Worm (Caenorhabditis elegans): ENCODE measurements around the gene cks-1.

cks-1 gene

DNA sequence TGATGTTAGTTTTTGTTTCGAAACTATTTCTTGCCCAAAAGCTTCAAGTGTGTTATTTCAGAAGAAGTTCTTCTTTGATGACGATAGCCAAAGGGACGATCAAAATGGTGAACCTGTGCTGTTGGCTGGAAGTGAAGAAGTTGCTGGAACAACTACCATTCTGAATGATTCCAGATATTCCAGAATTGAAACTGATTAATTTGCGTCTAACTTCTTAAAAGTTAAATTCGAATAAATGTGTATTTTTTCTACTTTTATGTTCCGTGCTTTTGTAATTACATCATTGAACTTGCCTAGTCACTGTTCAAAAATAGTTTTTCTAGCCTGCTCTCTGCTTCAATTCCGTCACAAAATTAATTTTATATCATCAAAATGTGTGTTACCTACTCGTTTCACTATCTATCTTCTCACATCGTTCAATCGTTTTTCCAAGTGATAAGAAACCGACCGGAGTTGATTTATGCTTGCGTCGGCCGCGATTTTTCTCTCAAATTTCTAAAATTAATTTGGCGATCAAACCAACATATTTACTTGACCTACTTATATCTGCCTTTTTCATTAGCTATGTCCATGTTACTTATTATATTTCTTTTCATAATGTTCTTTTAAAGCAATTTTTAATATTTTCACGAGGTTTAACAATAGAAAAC lies 38.6 kb upstream of the cks-1 start:
- TF ChIP-seq C08G9.2 (tag; optimal IDR thresholded peaks at IDR 0.05): no peak
- no peak for TF ChIP-seq ttx-3 (tag; optimal IDR thresholded peaks at IDR 0.05)
- no peak for TF ChIP-seq ceh-48 (tag; optimal IDR thresholded peaks at IDR 0.05)
- TF ChIP-seq elt-4 (tag; optimal IDR thresholded peaks at IDR 0.05): no peak
- TF ChIP-seq fkh-6 (tag; optimal IDR thresholded peaks at IDR 0.05): no peak
- TF ChIP-seq zip-5 (tag; optimal IDR thresholded peaks at IDR 0.05): no peak
- TF ChIP-seq sox-4 (tag; optimal IDR thresholded peaks at IDR 0.05): no peak

DNA sequence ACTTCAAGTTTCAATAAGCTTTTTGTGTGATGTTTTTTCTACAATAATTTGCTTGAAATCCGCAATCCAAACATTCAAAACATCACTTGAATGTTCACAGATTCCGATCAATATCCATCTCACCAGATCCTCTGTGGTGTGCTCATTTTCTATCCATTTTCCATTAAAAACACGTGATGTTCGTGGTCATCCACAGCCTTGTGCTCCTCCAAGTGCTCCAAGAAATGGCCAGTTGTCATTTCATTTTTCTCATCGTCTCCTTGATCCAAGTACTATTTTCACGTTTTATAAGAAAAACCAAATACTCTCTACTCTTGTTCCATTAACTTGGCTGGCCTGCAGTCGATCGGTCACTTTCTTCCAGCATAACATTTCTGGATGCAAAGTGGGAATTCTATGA lies 37.6 kb upstream of the cks-1 start:
- TF ChIP-seq Y22D7AL.16 (tag; optimal IDR thresholded peaks at IDR 0.05) (no peak), pat-9 (tag; optimal IDR thresholded peaks at IDR 0.05) (no peak), fax-1 (tag; optimal IDR thresholded peaks at IDR 0.05) (no peak)

DNA sequence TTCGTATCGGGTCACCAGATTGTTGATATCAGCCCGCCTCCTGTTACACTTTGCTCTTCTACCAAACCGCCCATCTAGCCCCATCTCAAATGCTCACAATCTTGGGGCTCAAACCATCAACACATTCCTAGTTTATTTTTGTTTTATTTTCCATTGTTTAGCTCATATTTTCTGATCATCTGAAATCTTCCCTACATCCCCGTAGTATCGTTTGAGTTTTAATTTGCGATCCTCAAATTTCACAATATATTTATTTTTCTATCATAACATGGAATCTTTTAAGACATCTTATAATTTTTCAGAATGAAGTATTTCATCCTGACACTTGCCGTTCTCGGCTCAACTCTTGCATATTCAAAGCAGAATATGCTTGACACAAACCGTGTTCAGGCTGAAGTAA lies 36.8 kb upstream of the cks-1 start, which contains the start of gene spp-10:
spp-10 (plus strand) TSS at position 301 of the 400 bp plus-strand sequence.
- no peak for TF ChIP-seq ceh-14 (tag; optimal IDR thresholded peaks at IDR 0.05)
- no peak for TF ChIP-seq T23F11.4 (GFP tag; optimal IDR thresholded peaks at IDR 0.05)
- no peak for TF ChIP-seq che-1 (tag; optimal IDR thresholded peaks at IDR 0.05)
- TF ChIP-seq sox-4 (tag; optimal IDR thresholded peaks at IDR 0.05): no peak
- no peak for TF ChIP-seq npax-4 (tag; optimal IDR thresholded peaks at IDR 0.05)
- TF ChIP-seq ets-4 (tag; optimal IDR thresholded peaks at IDR 0.05): no peak

DNA sequence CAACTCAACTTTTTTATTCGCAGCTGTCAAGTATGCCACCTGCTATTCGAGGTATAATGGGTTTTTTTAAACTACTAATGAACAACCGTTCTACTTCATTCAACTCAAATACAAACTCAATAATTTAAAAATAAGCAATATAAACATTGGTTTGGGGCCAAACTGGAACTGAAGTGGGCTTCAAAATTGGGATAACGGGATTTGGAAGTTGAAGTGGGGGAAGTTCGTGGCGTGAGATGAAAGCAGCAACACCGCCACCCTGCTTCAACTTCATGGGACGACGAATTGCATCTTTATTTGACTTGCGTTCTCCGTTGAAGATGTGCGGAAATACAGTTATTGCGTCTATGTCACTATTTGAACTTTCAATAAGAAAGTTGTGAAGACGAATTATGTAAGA lies 35.2 kb upstream of the cks-1 start:
- TF ChIP-seq pha-4 (tag; optimal IDR thresholded peaks at IDR 0.05) (no peak), fkh-6 (tag; optimal IDR thresholded peaks at IDR 0.05) (no peak), unc-55 (GFP tag; optimal IDR thresholded peaks at IDR 0.05) (no peak), hlh-13 (GFP tag; optimal IDR thresholded peaks at IDR 0.05) (no peak), pros-1 (tag; optimal IDR thresholded peaks at IDR 0.05) (no peak), gmeb-2 (tag; optimal IDR thresholded peaks at IDR 0.05) (no peak), zip-5 (tag; optimal IDR thresholded peaks at IDR 0.05) (no peak), ceh-19 (GFP tag; optimal IDR thresholded peaks at IDR 0.05) (no peak), ceh-31 (tag; optimal IDR thresholded peaks at IDR 0.05) (no peak), ahr-1 (tag; optimal IDR thresholded peaks at IDR 0.05) (no peak), ceh-18 (tag; optimal IDR thresholded peaks at IDR 0.05) (no peak), sox-2 (GFP tag; IDR thresholded peaks at IDR 0.05) (no peak), ceh-9 (tag; optimal IDR thresholded peaks at IDR 0.05) (no peak), dve-1 (tag; optimal IDR thresholded peaks at IDR 0.05) (no peak), hlh-15 (tag; optimal IDR thresholded peaks at IDR 0.05) (no peak), T23F11.4 (GFP tag; optimal IDR thresholded peaks at IDR 0.05) (no peak), ceh-2 (tag; optimal IDR thresholded peaks at IDR 0.05) (no peak), eyg-1 (tag; optimal IDR thresholded peaks at IDR 0.05) (no peak), ets-4 (tag; optimal IDR thresholded peaks at IDR 0.05) (no peak)

DNA sequence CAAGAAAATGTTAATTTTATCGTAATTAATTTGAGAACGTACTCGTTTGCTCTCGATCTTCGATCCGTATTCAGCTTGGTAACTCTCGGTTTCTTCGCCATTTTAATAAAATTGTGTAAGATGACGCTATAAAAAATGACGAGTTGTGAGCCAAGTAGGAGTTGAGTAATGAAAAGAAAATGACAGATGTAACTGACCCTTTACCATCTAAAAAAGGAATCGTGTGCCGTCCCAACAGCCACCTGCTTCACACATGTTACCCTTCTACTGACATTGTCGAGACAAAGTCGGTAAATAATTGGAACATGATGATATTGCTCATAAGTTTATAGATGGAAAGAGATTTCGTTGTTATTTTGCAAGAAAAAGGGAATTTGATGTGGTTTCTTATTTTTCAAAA lies 34.4 kb upstream of the cks-1 start, which contains the start of gene hlh-12:
hlh-12 (minus strand) TSS at position 101 of the 400 bp plus-strand sequence.
- TF ChIP-seq ttx-3 (tag; optimal IDR thresholded peaks at IDR 0.05) (no peak), mec-3 (tag; optimal IDR thresholded peaks at IDR 0.05; ENCODE audit: borderline replicate concordance) (no peak), ceh-6 (GFP tag; optimal IDR thresholded peaks at IDR 0.05) (no peak), ceh-48 (tag; optimal IDR thresholded peaks at IDR 0.05) (no peak), pros-1 (tag; optimal IDR thresholded peaks at IDR 0.05) (no peak), pag-3 (tag; optimal IDR thresholded peaks at IDR 0.05; ENCODE audit: borderline replicate concordance) (no peak), fkh-6 (tag; optimal IDR thresholded peaks at IDR 0.05) (no peak), ceh-30 (tag; optimal IDR thresholded peaks at IDR 0.05) (no peak), eyg-1 (tag; optimal IDR thresholded peaks at IDR 0.05) (no peak), Y22D7AL.16 (tag; optimal IDR thresholded peaks at IDR 0.05) (no peak)

Measured in whole organism, late embryonic.